Worm (Caenorhabditis elegans) whole organism, young adult: ENCODE results near the gene erp-44.3.

ENCODE experiments used
- D2030.7 ChIP-seq: fragments of 200-800 bp; sonication (Bioruptor generic); IDR thresholded peaks from 2 replicates; pipeline ENCODE4 v1.3.6; 2022; ENCODE audit warnings: missing genetic modification reagents, missing genetic modification characterization, missing compliant biosample characterization
- F23B12.7 ChIP-seq: sonication (generic microtip); optimal IDR thresholded peaks from 2 replicates; lab custom pipeline; 2017; ENCODE audit warnings: missing genetic modification characterization, mild to moderate bottlenecking, missing compliant biosample characterization, antibody characterized with exemption, moderate library complexity; ENCODE audit not compliant: insufficient read depth
- F37B4.10 ChIP-seq: fragments of 200-800 bp; sonication (Bioruptor generic); IDR thresholded peaks from 2 replicates; pipeline ENCODE4 v1.3.6; 2022; ENCODE audit warnings: missing genetic modification characterization, missing compliant biosample characterization
- F52B5.7 ChIP-seq: sonication (generic microtip); optimal IDR thresholded peaks from 2 replicates; lab custom pipeline; 2016; ENCODE audit warnings: mild to moderate bottlenecking, missing genetic modification characterization, missing compliant biosample characterization
- K11D2.4 ChIP-seq: fragments of 200-800 bp; sonication (Bioruptor generic); IDR thresholded peaks from 2 replicates; pipeline ENCODE4 v1.3.6; 2022; ENCODE audit warnings: missing genetic modification reagents, missing genetic modification characterization, missing compliant biosample characterization
- K12H6.12 ChIP-seq: fragments of 200-800 bp; sonication (Bioruptor generic); optimal IDR thresholded peaks from 2 replicates; lab custom pipeline; 2018; ENCODE audit warnings: mild to moderate bottlenecking, missing genetic modification characterization, missing compliant biosample characterization
- T07F8.4 ChIP-seq: sonication (generic microtip); optimal IDR thresholded peaks from 2 replicates; lab custom pipeline; 2016; ENCODE audit warnings: mild to moderate bottlenecking, missing genetic modification characterization, moderate library complexity, missing compliant biosample characterization
- T26A5.8 ChIP-seq: sonication (generic microtip); optimal IDR thresholded peaks from 2 replicates; lab custom pipeline; 2016; ENCODE audit warnings: missing genetic modification characterization, missing compliant biosample characterization
- Y79H2A.3 ChIP-seq: fragments of 200-800 bp; sonication (Bioruptor generic); conservative IDR thresholded peaks from 2 replicates; pipeline ENCODE4 v1.3.6; 2022; ENCODE audit warnings: missing genetic modification reagents, missing genetic modification characterization, missing compliant biosample characterization
- attf-3 ChIP-seq: fragments of 200-800 bp; sonication (Bioruptor generic); conservative IDR thresholded peaks from 2 replicates; pipeline ENCODE4 v1.3.6; 2022; ENCODE audit warnings: missing genetic modification reagents, missing genetic modification characterization, missing compliant biosample characterization
- ceh-91 ChIP-seq: fragments of 200-800 bp; sonication (Bioruptor generic); IDR thresholded peaks from 2 replicates; pipeline ENCODE4 v1.3.6; 2022; ENCODE audit warnings: missing genetic modification reagents, missing genetic modification characterization, missing compliant biosample characterization
- dpl-1 ChIP-seq: fragments of 150-350 bp; optimal IDR thresholded peaks from 2 replicates; lab custom pipeline; 2014; ENCODE audit warnings: missing biosample characterization, missing genetic modification reagents, missing genetic modification characterization
- him-1 ChIP-seq: sonication (generic microtip); optimal IDR thresholded peaks from 2 replicates; lab custom pipeline; 2016; ENCODE audit warnings: missing genotype, missing genetic modification reagents, missing genetic modification characterization, missing compliant biosample characterization
- hmg-1.2 ChIP-seq: fragments of 200-800 bp; sonication (Bioruptor generic); IDR thresholded peaks from 2 replicates; pipeline ENCODE4 v1.3.6; 2022; ENCODE audit warnings: missing genetic modification reagents, missing genetic modification characterization, missing compliant biosample characterization
- lag-1 ChIP-seq: fragments of 200-800 bp; sonication (Bioruptor generic); IDR thresholded peaks from 2 replicates; pipeline ENCODE4 v1.3.6; 2022; ENCODE audit warnings: missing genetic modification reagents, missing genetic modification characterization, missing compliant biosample characterization
- let-526 ChIP-seq: fragments of 200-800 bp; sonication (Bioruptor generic); IDR thresholded peaks from 2 replicates; pipeline ENCODE4 v1.3.6; 2022; ENCODE audit warnings: missing genetic modification reagents, missing genetic modification characterization, missing compliant biosample characterization
- lin-40 ChIP-seq: sonication (generic microtip); optimal IDR thresholded peaks from 2 replicates; lab custom pipeline; 2016; ENCODE audit warnings: missing genetic modification characterization, mild to moderate bottlenecking, missing compliant biosample characterization, missing genotype, missing genetic modification reagents
- lin-54 ChIP-seq: fragments of 200-800 bp; sonication (Bioruptor generic); optimal IDR thresholded peaks from 2 replicates; lab custom pipeline; 2018; ENCODE audit warnings: mild to moderate bottlenecking, missing genetic modification characterization, missing compliant biosample characterization
- lir-1 ChIP-seq: fragments of 200-800 bp; sonication (Bioruptor generic); conservative IDR thresholded peaks from 2 replicates; pipeline ENCODE4 v1.3.6; 2022; ENCODE audit warnings: missing genetic modification reagents, missing genetic modification characterization, missing compliant biosample characterization
- madf-8 ChIP-seq: fragments of 200-800 bp; sonication (Bioruptor generic); conservative IDR thresholded peaks from 2 replicates; pipeline ENCODE4 v1.3.6; 2022; ENCODE audit warnings: missing genetic modification reagents, missing genetic modification characterization, missing compliant biosample characterization
- mcd-1 ChIP-seq: fragments of 200-800 bp; sonication (Bioruptor generic); IDR thresholded peaks from 2 replicates; pipeline ENCODE4 v1.3.6; 2022; ENCODE audit warnings: missing genetic modification reagents, missing genetic modification characterization, missing compliant biosample characterization
- mxl-1 ChIP-seq: sonication (generic microtip); optimal IDR thresholded peaks from 2 replicates; lab custom pipeline; 2016; ENCODE audit warnings: missing genetic modification characterization, missing compliant biosample characterization
- nfya-2 ChIP-seq: fragments of 200-800 bp; sonication (Bioruptor generic); IDR thresholded peaks from 2 replicates; pipeline ENCODE4 v1.3.6; 2022; ENCODE audit warnings: missing genetic modification reagents, missing genetic modification characterization, missing compliant biosample characterization
- nhr-120 ChIP-seq: fragments of 200-800 bp; sonication (Bioruptor generic); IDR thresholded peaks from 2 replicates; pipeline ENCODE4 v1.3.6; 2022; ENCODE audit warnings: missing genetic modification characterization, missing compliant biosample characterization
- nhr-179 ChIP-seq: sonication (generic microtip); optimal IDR thresholded peaks from 2 replicates; lab custom pipeline; 2016; ENCODE audit warnings: mild to moderate bottlenecking, missing genetic modification characterization, missing compliant biosample characterization
- nhr-80 ChIP-seq: sonication (generic microtip); optimal IDR thresholded peaks from 2 replicates; lab custom pipeline; 2016; ENCODE audit warnings: missing genetic modification characterization, missing compliant biosample characterization
- repo-1 ChIP-seq: sonication (generic microtip); optimal IDR thresholded peaks from 2 replicates; lab custom pipeline; 2017; ENCODE audit warnings: mild to moderate bottlenecking, missing genetic modification characterization, missing compliant biosample characterization
- snpc-3.4 ChIP-seq: sonication (generic microtip); optimal IDR thresholded peaks from 2 replicates; lab custom pipeline; 2017; ENCODE audit warnings: missing genetic modification characterization, mild to moderate bottlenecking, missing compliant biosample characterization, antibody characterized with exemption, moderate library complexity, missing genotype, missing genetic modification reagents
- snpc-4 ChIP-seq, 5 experiments: fragments of 150-350 bp in 1 of 5; sonication (generic microtip) in 4 of 5; optimal IDR thresholded peaks; 2 replicates each; lab custom pipeline; 2014 to 2018; ENCODE audit warnings: missing genetic modification characterization in 5 of 5, missing biosample characterization in 3 of 5, antibody characterized with exemption in 2 of 5, mild to moderate bottlenecking in 2 of 5, missing compliant biosample characterization in 2 of 5, missing genotype in 2 of 5, moderate library complexity in 2 of 5, missing genetic modification reagents in 1 of 5
- ztf-18 ChIP-seq: sonication (generic microtip); optimal IDR thresholded peaks from 2 replicates; lab custom pipeline; 2016; ENCODE audit warnings: missing genotype, mild to moderate bottlenecking, missing genetic modification characterization, missing compliant biosample characterization
- ztf-22 ChIP-seq: fragments of 200-800 bp; sonication (Bioruptor generic); optimal IDR thresholded peaks from 2 replicates; lab custom pipeline; 2018; ENCODE audit warnings: mild to moderate bottlenecking, missing genetic modification characterization, moderate library complexity, missing compliant biosample characterization
- ztf-25 ChIP-seq: fragments of 200-800 bp; sonication (Bioruptor generic); IDR thresholded peaks from 2 replicates; pipeline ENCODE4 v1.3.6; 2022; ENCODE audit warnings: missing genetic modification reagents, missing genetic modification characterization, missing compliant biosample characterization

The erp-44.3 gene

DNA sequence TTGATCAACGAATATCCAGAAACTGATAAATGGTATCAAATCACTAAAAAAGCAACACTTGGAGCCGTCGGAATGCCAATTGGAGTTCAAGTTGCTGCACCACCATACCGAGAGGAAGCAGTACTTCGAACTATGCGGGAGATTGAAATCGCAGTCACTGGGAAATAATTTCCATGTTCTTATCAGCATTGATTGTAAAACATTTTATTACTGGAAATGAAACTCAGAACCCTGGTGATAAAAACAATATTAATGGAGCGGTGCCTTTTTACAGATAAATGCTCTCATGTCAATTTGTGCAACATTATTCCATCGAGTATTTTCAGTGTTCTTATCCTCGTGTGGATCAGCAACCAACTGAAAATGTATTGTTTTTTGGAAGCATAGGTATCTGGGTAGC, 39.3 kb downstream of the erp-44.3 start:
- TF ChIP-seq F23B12.7 (tag; lab: Kevin White, UChicago): no peak
- peak; percentile 41 for TF ChIP-seq nhr-80

DNA sequence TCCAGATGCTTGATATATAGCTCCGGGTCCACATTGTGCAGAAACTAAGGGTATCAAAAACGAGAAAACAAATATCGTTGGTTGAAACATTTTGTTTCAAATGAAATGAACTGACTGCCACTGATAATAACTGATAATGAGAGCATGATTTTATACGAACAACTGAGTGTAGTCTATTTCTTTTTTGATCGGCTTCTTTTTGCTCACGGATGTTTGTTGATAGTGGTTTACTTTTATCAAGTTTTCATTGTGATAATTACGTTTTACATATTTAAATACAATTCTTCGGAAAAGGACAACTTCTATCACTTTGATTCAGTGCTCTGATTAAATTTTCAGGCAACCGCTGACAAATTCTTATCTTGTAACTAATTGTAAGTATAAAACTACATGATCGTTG, 41.2 kb downstream of the erp-44.3 start, which contains the start of gene clec-51:
clec-51 (minus strand) TSS at position 114 of the 400 bp plus-strand sequence.
- TF ChIP-seq snpc-4 (GFP tag; optimal IDR thresholded peaks at IDR 0.05; lab: Kevin White, UChicago): no peak
- no peak for TF ChIP-seq snpc-4 (tag; optimal IDR thresholded peaks at IDR 0.05; lab: Kevin White, UChicago)
- TF ChIP-seq nhr-80: peak; percentile 69
- no peak for TF ChIP-seq him-1

DNA sequence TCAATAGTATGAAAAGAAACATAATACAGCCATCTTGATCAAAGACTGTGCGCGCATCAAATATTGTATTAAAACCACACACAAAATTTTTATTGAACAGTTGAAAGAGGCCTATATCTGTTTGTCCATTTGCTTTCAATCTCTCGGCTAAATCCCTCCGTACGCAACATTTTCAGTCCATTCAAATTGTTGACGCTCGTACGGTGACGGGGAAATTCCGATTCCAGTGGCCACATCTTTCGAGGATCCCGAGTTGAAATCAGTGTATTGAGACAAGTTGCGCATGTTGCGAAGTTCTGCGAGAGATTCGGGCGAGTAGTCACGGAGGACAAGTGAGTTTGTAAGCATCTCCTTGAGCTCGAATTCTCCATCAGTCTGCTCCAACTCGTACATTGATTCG, 42.1 kb downstream of the erp-44.3 start:
- no peak for TF ChIP-seq dpl-1
- TF ChIP-seq ztf-22: no peak
- TF ChIP-seq ztf-18 (tag; lab: Kevin White, UChicago): no peak

DNA sequence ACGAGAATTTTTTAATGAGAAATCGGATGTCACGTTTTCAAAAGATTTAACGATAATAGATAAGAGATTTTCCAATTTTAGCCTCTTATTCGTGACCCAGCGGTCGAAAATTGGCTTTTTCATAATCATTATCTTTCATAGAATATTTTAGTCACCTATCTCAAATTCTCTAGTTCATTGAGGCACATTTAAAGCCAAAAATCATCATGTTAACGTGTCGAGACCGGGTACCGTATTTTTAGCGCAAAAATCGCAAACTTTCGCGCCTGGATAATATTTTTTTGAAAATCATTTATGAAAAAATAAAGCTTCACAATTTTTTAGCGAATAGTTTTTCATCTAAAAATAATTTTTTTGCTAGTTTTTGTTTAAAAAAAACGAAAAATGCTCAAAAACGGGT, 43.5 kb downstream of the erp-44.3 start, which contains the start of gene B0218.7:
B0218.7 (minus strand) TSS at position 101 of the 400 bp plus-strand sequence.
- TF ChIP-seq nhr-179 (tag; lab: Kevin White, UChicago) (no peak), snpc-3.4 (tag; lab: Kevin White, UChicago) (no peak), lin-40 (tag; lab: Kevin White, UChicago) (no peak), ztf-22 (no peak)
- TF ChIP-seq, all 124 proteins: peak for 0

DNA sequence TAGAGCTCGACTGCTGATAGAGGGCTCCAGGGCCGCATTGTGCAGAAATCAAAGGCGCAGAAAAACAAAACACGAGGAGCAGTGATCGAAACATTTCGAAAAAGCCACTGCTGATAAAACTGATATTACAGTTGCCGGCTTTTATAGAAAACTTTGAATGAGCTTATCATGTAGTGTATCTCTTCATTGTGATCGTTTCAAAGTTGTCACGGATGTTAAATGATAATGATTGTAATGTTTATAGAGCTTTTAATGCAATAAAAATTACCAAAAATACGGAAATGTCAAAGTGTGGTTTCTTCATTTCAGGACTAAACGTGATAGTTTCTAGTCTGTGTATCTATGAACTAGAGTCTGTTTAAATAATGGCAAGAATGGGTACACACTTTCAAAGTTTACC, 46.2 kb downstream of the erp-44.3 start, which contains the start of gene clec-52:
clec-52 (minus strand) TSS at position 101 of the 400 bp plus-strand sequence.
- TF ChIP-seq lag-1 (GFP tag; lab: Robert Waterston, UW) (no peak), mxl-1 (tag; lab: Kevin White, UChicago) (no peak), Y79H2A.3 (GFP tag; lab: Robert Waterston, UW) (no peak), nfya-2 (GFP tag; lab: Robert Waterston, UW) (no peak), madf-8 (GFP tag; lab: Robert Waterston, UW) (no peak), T07F8.4 (no peak), ztf-25 (GFP tag; lab: Robert Waterston, UW) (no peak), K12H6.12 (tag; lab: Kevin White, UChicago) (no peak), repo-1 (no peak), ceh-91 (GFP tag; lab: Robert Waterston, UW) (no peak), F52B5.7 (tag; lab: Kevin White, UChicago) (no peak), T26A5.8 (tag; lab: Kevin White, UChicago) (no peak), lin-54 (GFP tag; lab: Kevin White, UChicago) (no peak), let-526 (GFP tag; lab: Robert Waterston, UW) (no peak), attf-3 (no peak)

DNA sequence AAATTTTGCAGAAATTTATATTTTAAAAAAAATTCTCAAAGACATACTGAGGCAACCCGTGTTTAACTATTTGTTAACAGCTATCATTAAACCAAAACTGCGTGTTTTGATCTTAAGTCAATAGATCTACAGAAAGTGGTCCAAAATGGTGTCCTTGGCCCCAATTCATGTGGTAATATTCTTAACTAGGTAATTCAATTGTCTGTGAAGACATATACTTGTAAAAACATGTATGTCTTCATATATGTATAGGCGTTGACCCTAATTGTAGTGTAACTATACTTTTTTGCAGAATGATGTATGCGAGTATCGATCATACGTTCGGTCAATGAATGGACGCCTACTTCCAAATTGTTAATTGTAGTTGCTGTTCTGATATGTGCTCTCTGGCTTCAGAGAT, 47.2 kb downstream of the erp-44.3 start, which contains the start of gene C07G1.15:
C07G1.15 (plus strand) TSS at position 301 of the 400 bp plus-strand sequence.
- TF ChIP-seq lir-1 (GFP tag; lab: Robert Waterston, UW) (no peak), D2030.7 (no peak), F37B4.10 (no peak), hmg-1.2 (GFP tag; lab: Robert Waterston, UW) (no peak), nhr-120 (no peak), mcd-1 (GFP tag; lab: Robert Waterston, UW) (no peak), K11D2.4 (GFP tag; lab: Robert Waterston, UW) (no peak)
